Worm (Caenorhabditis elegans) whole organism, dauer: ENCODE results near the gene C29F5.8.

ENCODE experiments used
- unc-62 ChIP-seq: sonication (generic microtip); optimal IDR thresholded peaks from 2 replicates; lab custom pipeline; 2017; ENCODE audit warnings: missing biosample characterization, missing genetic modification reagents, missing genetic modification characterization

Gene C29F5.8

ce11 chrII:6306125-6306524 lies at the start of gene C29F5.8:
Gene C29F5.8 (plus strand): TSS chrII:6306425.
- no peak for TF ChIP-seq unc-62 (GFP tag; lab: Kevin White, UChicago)

- no peak for TF ChIP-seq unc-62 (GFP tag; lab: Kevin White, UChicago)
Measured at ce11 chrII:6257220-6257877, 48.9 kb upstream of the C29F5.8 start.

- no peak for TF ChIP-seq unc-62 (GFP tag; lab: Kevin White, UChicago)
Measured at ce11 chrII:6259867-6260266, 46.4 kb upstream of the C29F5.8 start, which contains the start of gene F13H8.11. Gene F13H8.11 (minus strand): TSS chrII:6260021.

- TF ChIP-seq unc-62 (GFP tag; lab: Kevin White, UChicago): no peak
Measured at ce11 chrII:6260684-6261083, 45.5 kb upstream of the C29F5.8 start, which contains the start of gene nmgp-1. Gene nmgp-1 (plus strand): TSS chrII:6260857.

- TF ChIP-seq unc-62 (GFP tag; lab: Kevin White, UChicago): no peak
Measured at ce11 chrII:6262222-6262621, 44.0 kb upstream of the C29F5.8 start, which contains the start of gene F13H8.12. Gene F13H8.12 (plus strand): TSS chrII:6262522.

- no peak for TF ChIP-seq unc-62 (GFP tag; lab: Kevin White, UChicago)
Measured at ce11 chrII:6263685-6264084, 42.5 kb upstream of the C29F5.8 start, which contains the start of gene F13H8.3. Gene F13H8.3 (plus strand): TSS chrII:6263985.

- no peak for TF ChIP-seq unc-62 (GFP tag; lab: Kevin White, UChicago)
Measured at ce11 chrII:6267983-6268382, 38.2 kb upstream of the C29F5.8 start, which contains the start of gene F13H8.8. Gene F13H8.8 (minus strand): TSS chrII:6268083.

ce11 chrII:6269805-6270414 lies 36.3 kb upstream of the C29F5.8 start, which contains the start of gene F13H8.2:
Gene F13H8.2 (plus strand): TSS chrII:6270364.
- no peak for TF ChIP-seq unc-62 (GFP tag; lab: Kevin White, UChicago)

- no peak for TF ChIP-seq unc-62 (GFP tag; lab: Kevin White, UChicago)
Measured at ce11 chrII:6273916-6274315, 32.3 kb upstream of the C29F5.8 start, which contains the start of gene bpl-1. Gene bpl-1 (plus strand): TSS chrII:6274216.

ce11 chrII:6281002-6281401 lies 25.2 kb upstream of the C29F5.8 start, which contains the start of gene scly-1:
Gene scly-1 (minus strand): TSS chrII:6281102.
- no peak for TF ChIP-seq unc-62 (GFP tag; lab: Kevin White, UChicago)

ce11 chrII:6281903-6282302 lies 24.3 kb upstream of the C29F5.8 start:
- no peak for TF ChIP-seq unc-62 (GFP tag; lab: Kevin White, UChicago)

ce11 chrII:6283074-6283473 lies 23.2 kb upstream of the C29F5.8 start, which contains the start of gene F13H8.1:
Gene F13H8.1 (plus strand): TSS chrII:6283384.
- no peak for TF ChIP-seq unc-62 (GFP tag; lab: Kevin White, UChicago)

- TF ChIP-seq unc-62 (GFP tag; lab: Kevin White, UChicago): no peak
Measured at ce11 chrII:6286865-6287264, 19.4 kb upstream of the C29F5.8 start, which contains the start of gene F13H8.6. Gene F13H8.6 (minus strand): TSS chrII:6286965.

- no peak for TF ChIP-seq unc-62 (GFP tag; lab: Kevin White, UChicago)
Measured at ce11 chrII:6288104-6288503, 18.1 kb upstream of the C29F5.8 start.

ce11 chrII:6290047-6290582 lies 16.1 kb upstream of the C29F5.8 start, which contains the start of gene upb-1:
Gene upb-1 (minus strand): TSS chrII:6290097.
- no peak for TF ChIP-seq unc-62 (GFP tag; lab: Kevin White, UChicago)

- TF ChIP-seq unc-62 (GFP tag; lab: Kevin White, UChicago): no peak
Measured at ce11 chrII:6292527-6292926, 13.7 kb upstream of the C29F5.8 start, which contains the start of gene nyn-3. Gene nyn-3 (minus strand): TSS chrII:6292627.
